Fruit fly (Drosophila melanogaster): ENCODE measurements around the gene CG4045.

The CG4045 gene

dm6 chrX:2071878-2072817 lies 3.6 kb downstream of the CG4045 start, which contains the start of gene Rtca:
Gene Rtca (plus strand): TSS chrX:2072413.
- peak; percentile 75 for TF ChIP-seq CG16779 (tag; optimal IDR thresholded peaks at IDR 0.05)
- peak; percentile 86 for TF ChIP-seq CG8632 (GFP tag; optimal IDR thresholded peaks at IDR 0.05)
- peak; percentile 87 for TF ChIP-seq acj6 (GFP tag; optimal IDR thresholded peaks at IDR 0.05)
- TF ChIP-seq fd59A (GFP tag; optimal IDR thresholded peaks at IDR 0.05) = peak; percentile 87
- TF ChIP-seq cyc (GFP tag; optimal IDR thresholded peaks at IDR 0.05) = peak; percentile 89
- peak; percentile 82 for TF ChIP-seq CG9139 (GFP tag; optimal IDR thresholded peaks at IDR 0.05)
- TF ChIP-seq CG6808 (GFP tag; optimal IDR thresholded peaks at IDR 0.05) = peak; percentile 89
- TF ChIP-seq OdsH (GFP tag; optimal IDR thresholded peaks at IDR 0.05) = peak; percentile 88
- no peak for TF ChIP-seq Hr38 (GFP tag; optimal IDR thresholded peaks at IDR 0.05)
- peak; percentile 84 for TF ChIP-seq spab (GFP tag; optimal IDR thresholded peaks at IDR 0.05)
- peak; percentile 15 for TF ChIP-seq fkh (GFP tag; optimal IDR thresholded peaks at IDR 0.05)
- TF ChIP-seq CG8119 (GFP tag; IDR thresholded peaks at IDR 0.05) = peak; percentile 86
- peak; percentile 84 for TF ChIP-seq Lpt (GFP tag; optimal IDR thresholded peaks at IDR 0.05)
- peak; percentile 76 to 81 for TF ChIP-seq salr (GFP tag; optimal IDR thresholded peaks at IDR 0.05)
- TF ChIP-seq lz (GFP tag; optimal IDR thresholded peaks at IDR 0.05) = peak; percentile 89
- peak; percentile 98 for TF ChIP-seq svp (GFP tag)
- TF ChIP-seq CG10669 (GFP tag; optimal IDR thresholded peaks at IDR 0.05) = peak; percentile 86
- TF ChIP-seq net (GFP tag; optimal IDR thresholded peaks at IDR 0.05) = peak; percentile 90
- peak; percentile 88 for TF ChIP-seq CG1621 (tag; optimal IDR thresholded peaks at IDR 0.05)
- TF ChIP-seq CG7368 (GFP tag; optimal IDR thresholded peaks at IDR 0.05) = peak; percentile 90
- peak; percentile 87 for TF ChIP-seq CG6276 (GFP tag; optimal IDR thresholded peaks at IDR 0.05)
- peak; percentile 77 for TF ChIP-seq dsx (GFP tag; optimal IDR thresholded peaks at IDR 0.05; ENCODE audit: poor library complexity, severe bottlenecking)
- peak; percentile 86 for TF ChIP-seq achi (GFP tag; optimal IDR thresholded peaks at IDR 0.05)
- peak; percentile 75 for TF ChIP-seq CG11294 (GFP tag; IDR thresholded peaks at IDR 0.05)
- TF ChIP-seq Hr4 (GFP tag; optimal IDR thresholded peaks at IDR 0.05) = peak; percentile 89
- TF ChIP-seq Sox15 (GFP tag; optimal IDR thresholded peaks at IDR 0.05) = peak; percentile 79
- TF ChIP-seq Gug (GFP tag; IDR thresholded peaks at IDR 0.05) = peak; percentile 78
- peak; percentile 87 for TF ChIP-seq CG6854 (GFP tag; optimal IDR thresholded peaks at IDR 0.05)
- peak; percentile 97 for TF ChIP-seq Eip78C (GFP tag)
- peak; percentile 88 for TF ChIP-seq Hr39 (GFP tag; optimal IDR thresholded peaks at IDR 0.05)
- peak; percentile 85 to 88 for TF ChIP-seq ss (GFP tag; optimal IDR thresholded peaks at IDR 0.05)
- TF ChIP-seq Blimp-1 (GFP tag; optimal IDR thresholded peaks at IDR 0.05) = peak; percentile 65
- TF ChIP-seq CG8319 (GFP tag; optimal IDR thresholded peaks at IDR 0.05) = peak; percentile 83
- TF ChIP-seq CG34406 (GFP tag; optimal IDR thresholded peaks at IDR 0.05) = peak; percentile 80
- TF ChIP-seq CG32006 (GFP tag; optimal IDR thresholded peaks at IDR 0.05) = peak; percentile 93
- TF ChIP-seq CG4318 (GFP tag; optimal IDR thresholded peaks at IDR 0.05) = no peak
- peak; percentile 91 for TF ChIP-seq CG6792 (GFP tag; optimal IDR thresholded peaks at IDR 0.05)
- TF ChIP-seq Ets96B (tag; optimal IDR thresholded peaks at IDR 0.05) = peak; percentile 87
- TF ChIP-seq CG31627 (GFP tag; optimal IDR thresholded peaks at IDR 0.05) = peak; percentile 90
- TF ChIP-seq CG6163 (GFP tag; IDR thresholded peaks at IDR 0.05) = peak; percentile 85
- peak; percentile 76 for TF ChIP-seq dac (GFP tag; optimal IDR thresholded peaks at IDR 0.05)
- TF ChIP-seq CG11902 (GFP tag; optimal IDR thresholded peaks at IDR 0.05) = peak; percentile 84
- TF ChIP-seq Eip75B (GFP tag; optimal IDR thresholded peaks at IDR 0.05) = peak; percentile 93
- peak; percentile 87 for TF ChIP-seq CG10631 (GFP tag; optimal IDR thresholded peaks at IDR 0.05)
- TF ChIP-seq eg (GFP tag; IDR thresholded peaks at IDR 0.05) = peak; percentile 90
- peak; percentile 86 for TF ChIP-seq Smox (GFP tag; optimal IDR thresholded peaks at IDR 0.05)
- peak; percentile 92 for TF ChIP-seq esn (GFP tag; optimal IDR thresholded peaks at IDR 0.05)
- TF ChIP-seq Met (GFP tag; optimal IDR thresholded peaks at IDR 0.05) = peak; percentile 93
- TF ChIP-seq fd85E (GFP tag; optimal IDR thresholded peaks at IDR 0.05) = peak; percentile 89
- TF ChIP-seq Sox102F (GFP tag; optimal IDR thresholded peaks at IDR 0.05) = peak; percentile 91

Measured in whole organism, prepupa.